Fruit fly (Drosophila melanogaster) S2 (cell line): ENCODE results near the gene sgll.

Experiments
- CG8478 ChIP-seq: fragments of >200 bp; optimal IDR thresholded peaks from 2 replicates; lab custom pipeline; 2018
- CTCF ChIP-seq, 2 experiments: fragments of >200 bp; optimal IDR thresholded peaks; 2 replicates each; lab custom pipeline; 2018

dm6 chr3R:7790087-7790486 is 20.2 kb upstream of the sgll start, which contains the start of gene CG18746:
- TF ChIP-seq CTCF (optimal IDR thresholded peaks at IDR 0.05; lab: Kevin White, UChicago) (no peak), CG8478 (lab: Kevin White, UChicago) (no peak)
